Worm (Caenorhabditis elegans) whole organism, mixed stage, embryonic: Measurements from ENCODE around the gene Y25C1A.13.

Experiments used
- blmp-1 ChIP-seq: fragments of 150-350 bp; optimal IDR thresholded peaks from 2 replicates; lab custom pipeline; 2014; ENCODE audit warnings: missing biosample characterization, missing genetic modification characterization
- ceh-43 ChIP-seq: fragments of 200-800 bp; sonication (Bioruptor generic); optimal IDR thresholded peaks from 2 replicates; lab custom pipeline; 2018; ENCODE audit warnings: mild to moderate bottlenecking, missing genetic modification characterization, moderate library complexity, missing compliant biosample characterization
- ceh-83 ChIP-seq: fragments of 200-800 bp; sonication (Bioruptor generic); optimal IDR thresholded peaks from 2 replicates; lab custom pipeline; 2018; ENCODE audit warnings: mild to moderate bottlenecking, missing genetic modification characterization, missing compliant biosample characterization
- ces-1 ChIP-seq: fragments of 150-350 bp; optimal IDR thresholded peaks from 2 replicates; lab custom pipeline; 2014; ENCODE audit warnings: missing biosample characterization, missing genetic modification reagents, missing genetic modification characterization
- cnd-1 ChIP-seq: fragments of 200-800 bp; sonication (Bioruptor generic); optimal IDR thresholded peaks from 2 replicates; lab custom pipeline; 2018; ENCODE audit warnings: mild to moderate bottlenecking, missing genetic modification characterization, missing compliant biosample characterization
- drap-1 ChIP-seq: fragments of 200-800 bp; sonication (Bioruptor generic); optimal IDR thresholded peaks from 3 replicates; lab custom pipeline; 2018; ENCODE audit warnings: mild to moderate bottlenecking, missing genetic modification characterization, missing compliant biosample characterization
- elt-3 ChIP-seq: fragments of 150-350 bp; optimal IDR thresholded peaks from 2 replicates; lab custom pipeline; 2014; ENCODE audit warnings: missing biosample characterization, missing genetic modification characterization
- flh-1 ChIP-seq: fragments of 200-800 bp; sonication (Bioruptor generic); optimal IDR thresholded peaks from 2 replicates; lab custom pipeline; 2018; ENCODE audit warnings: mild to moderate bottlenecking, missing genetic modification characterization, moderate library complexity, missing compliant biosample characterization
- ham-2 ChIP-seq: fragments of 200-800 bp; sonication (Bioruptor generic); optimal IDR thresholded peaks from 2 replicates; lab custom pipeline; 2018; ENCODE audit warnings: mild to moderate bottlenecking, missing genetic modification characterization, missing compliant biosample characterization
- hlh-1 ChIP-seq: fragments of 150-350 bp; optimal IDR thresholded peaks from 2 replicates; lab custom pipeline; 2014; ENCODE audit warnings: missing biosample characterization, missing genetic modification reagents, missing genetic modification characterization
- lin-32 ChIP-seq: fragments of 200-800 bp; sonication (Bioruptor generic); optimal IDR thresholded peaks from 2 replicates; lab custom pipeline; 2018; ENCODE audit warnings: mild to moderate bottlenecking, missing genetic modification characterization, missing compliant biosample characterization
- mab-5 ChIP-seq: fragments of 150-350 bp; optimal IDR thresholded peaks from 2 replicates; lab custom pipeline; 2014; ENCODE audit warnings: missing biosample characterization, missing genetic modification characterization
- nhr-237 ChIP-seq: fragments of 150-350 bp; optimal IDR thresholded peaks from 2 replicates; lab custom pipeline; 2014; ENCODE audit warnings: missing biosample characterization, missing genetic modification characterization
- nhr-28 ChIP-seq: fragments of 150-350 bp; optimal IDR thresholded peaks from 2 replicates; lab custom pipeline; 2014; ENCODE audit warnings: missing biosample characterization, missing genetic modification characterization
- nhr-76 ChIP-seq: sonication (generic microtip); optimal IDR thresholded peaks from 2 replicates; lab custom pipeline; 2017; ENCODE audit warnings: missing biosample characterization, missing genetic modification characterization
- pha-4 ChIP-seq: fragments of 150-350 bp; optimal IDR thresholded peaks from 2 replicates; lab custom pipeline; 2018; ENCODE audit warnings: missing biosample characterization, missing genetic modification reagents, missing genetic modification characterization
- snpc-4 ChIP-seq: fragments of 150-350 bp; optimal IDR thresholded peaks from 2 replicates; lab custom pipeline; 2014; ENCODE audit warnings: missing biosample characterization, missing genetic modification characterization
- unc-120 ChIP-seq: sonication (generic microtip); optimal IDR thresholded peaks from 2 replicates; lab custom pipeline; 2017; ENCODE audit warnings: missing genetic modification characterization, missing compliant biosample characterization; ENCODE audit not compliant: poor library complexity, severe bottlenecking
- unc-62 ChIP-seq: fragments of 150-350 bp; optimal IDR thresholded peaks from 2 replicates; lab custom pipeline; 2014; ENCODE audit warnings: missing biosample characterization, missing genetic modification reagents, missing genetic modification characterization
- ztf-11 ChIP-seq: fragments of 150-350 bp; optimal IDR thresholded peaks from 2 replicates; lab custom pipeline; 2014; ENCODE audit warnings: missing biosample characterization, missing genetic modification characterization

Y25C1A.13 gene

ce11 chrII:3061605-3062004 is 49.4 kb downstream of the Y25C1A.13 start:
- TF ChIP-seq snpc-4 (tag; lab: Kevin White, UChicago) (no peak), blmp-1 (no peak), drap-1 (GFP tag; lab: Kevin White, UChicago) (no peak), nhr-237 (tag; lab: Kevin White, UChicago) (no peak), lin-32 (no peak), ceh-83 (GFP tag; lab: Kevin White, UChicago) (no peak), ces-1 (GFP tag; lab: Kevin White, UChicago) (no peak), unc-62 (GFP tag; lab: Kevin White, UChicago) (no peak), mab-5 (tag; lab: Kevin White, UChicago) (no peak), hlh-1 (no peak), ztf-11 (tag; lab: Kevin White, UChicago) (no peak), ceh-43 (GFP tag; lab: Kevin White, UChicago) (no peak), nhr-28 (tag; lab: Kevin White, UChicago) (no peak), ham-2 (GFP tag; lab: Kevin White, UChicago) (no peak), pha-4 (no peak), unc-120 (tag; lab: Kevin White, UChicago) (no peak), cnd-1 (tag; lab: Kevin White, UChicago) (no peak)

DNA sequence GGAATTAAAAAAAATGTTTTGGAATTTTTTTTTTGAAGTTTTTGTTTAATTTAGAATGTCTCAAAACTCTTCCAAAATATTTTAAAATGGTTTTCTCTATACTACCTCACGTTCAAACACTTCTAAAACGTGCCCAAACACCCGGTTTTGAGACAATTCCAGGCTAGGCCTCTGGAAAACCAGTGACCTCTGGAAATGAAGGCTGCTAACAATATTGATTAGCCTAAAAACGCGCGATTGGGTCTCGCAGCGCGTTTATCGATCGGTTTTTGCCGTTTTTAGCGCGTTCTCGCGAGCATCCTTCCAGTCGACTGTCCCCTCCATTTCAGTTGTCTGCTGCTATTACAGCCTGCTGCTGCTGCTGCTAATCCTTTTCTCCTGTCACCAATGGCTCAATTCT is 50.3 kb downstream of the Y25C1A.13 start, which contains the start of gene Y25C1A.6:
Gene Y25C1A.6, plus strand, starts transcription at position 301 of the 400 bp plus-strand sequence.
- TF ChIP-seq unc-120 (tag; lab: Kevin White, UChicago) (no peak), elt-3 (tag; lab: Kevin White, UChicago) (no peak), blmp-1 (no peak), nhr-76 (tag; lab: Kevin White, UChicago) (no peak), cnd-1 (tag; lab: Kevin White, UChicago) (no peak), flh-1 (GFP tag; lab: Kevin White, UChicago) (no peak)
- TF ChIP-seq, all 35 proteins: peak for 0
